Worm (Caenorhabditis elegans): ENCODE results near the gene snf-5.

ce11 chrII:12892407-12892806 lies 26.8 kb upstream of the snf-5 start:
- TF ChIP-seq zag-1 (tag; optimal IDR thresholded peaks at IDR 0.05) (no peak), nhr-237 (tag; optimal IDR thresholded peaks at IDR 0.05) (no peak), nhr-25 (tag; optimal IDR thresholded peaks at IDR 0.05) (no peak), unc-62 (GFP tag; optimal IDR thresholded peaks at IDR 0.05) (no peak), nhr-77 (tag; optimal IDR thresholded peaks at IDR 0.05) (no peak), nhr-11 (tag; optimal IDR thresholded peaks at IDR 0.05) (no peak), lin-39 (tag; optimal IDR thresholded peaks at IDR 0.05) (no peak), mml-1 (tag; optimal IDR thresholded peaks at IDR 0.05) (no peak), nhr-23 (tag; optimal IDR thresholded peaks at IDR 0.05) (no peak), snpc-4 (tag; optimal IDR thresholded peaks at IDR 0.05) (no peak), elt-2 (tag; optimal IDR thresholded peaks at IDR 0.05) (peak; percentile 57), nfya-1 (tag; optimal IDR thresholded peaks at IDR 0.05; ENCODE audit: insufficient read depth) (no peak)

All from whole organism, L3 larva.